Fruit fly (Drosophila melanogaster) S2 (cell line): ENCODE results near the gene Pvf1.

ENCODE experiments used
- CG8478 ChIP-seq: fragments of >200 bp; optimal IDR thresholded peaks from 2 replicates; lab custom pipeline; 2018
- CTCF ChIP-seq, 2 experiments: fragments of >200 bp; optimal IDR thresholded peaks; 2 replicates each; lab custom pipeline; 2018

dm6 chrX:18868142-18868541 is 35.7 kb downstream of the Pvf1 start:
- TF ChIP-seq CTCF (optimal IDR thresholded peaks at IDR 0.05; lab: Kevin White, UChicago): no peak
- no peak for TF ChIP-seq CG8478 (lab: Kevin White, UChicago)
